Worm (Caenorhabditis elegans): ENCODE results near the gene Y66D12A.13.
A peak's percentile ranks its signal among the peaks of the same experiment; 100 is the strongest.

The Y66D12A.13 gene

ce11 chrIII:11567837-11568236 lies 19.7 kb downstream of the Y66D12A.13 start, which contains the start of gene psme-3:
TSS of gene psme-3 (plus strand) at chrIII:11568137.
- TF ChIP-seq lsy-27 (tag; optimal IDR thresholded peaks at IDR 0.05; ENCODE audit: borderline replicate concordance, insufficient read depth) (no peak), rpc-1 (optimal IDR thresholded peaks at IDR 0.05) (no peak), rpc-1 (tag; optimal IDR thresholded peaks at IDR 0.05) (no peak), Y53F4B.3 (GFP tag; IDR thresholded peaks at IDR 0.05) (no peak), ceh-79 (tag; optimal IDR thresholded peaks at IDR 0.05) (no peak), let-607 (tag; optimal IDR thresholded peaks at IDR 0.05) (no peak), dox-1 (GFP tag; IDR thresholded peaks at IDR 0.05) (no peak), T26A5.8 (tag; optimal IDR thresholded peaks at IDR 0.05) (no peak), lsl-1 (GFP tag; optimal IDR thresholded peaks at IDR 0.05) (no peak), efl-1 (GFP tag; optimal IDR thresholded peaks at IDR 0.05) (no peak), die-1 (tag; optimal IDR thresholded peaks at IDR 0.05) (no peak), D2030.7 (GFP tag; IDR thresholded peaks at IDR 0.05) (no peak), hmg-20 (GFP tag; IDR thresholded peaks at IDR 0.05) (no peak), aptf-3 (GFP tag; IDR thresholded peaks at IDR 0.05) (no peak), F23B12.7 (tag; optimal IDR thresholded peaks at IDR 0.05; ENCODE audit: insufficient read depth) (no peak), ceh-27 (GFP tag; optimal IDR thresholded peaks at IDR 0.05) (no peak), C17E4.6 (GFP tag; IDR thresholded peaks at IDR 0.05) (no peak), hlh-26 (GFP tag; conservative IDR thresholded peaks at IDR 0.05) (no peak), ets-4 (GFP tag; optimal IDR thresholded peaks at IDR 0.05) (no peak)

- TF ChIP-seq sea-2 (GFP tag; IDR thresholded peaks at IDR 0.05) (no peak), efl-1 (GFP tag; optimal IDR thresholded peaks at IDR 0.05) (no peak), ztf-18 (tag; optimal IDR thresholded peaks at IDR 0.05) (no peak), C06A6.2 (GFP tag; conservative IDR thresholded peaks at IDR 0.05) (no peak), athp-1 (tag; optimal IDR thresholded peaks at IDR 0.05) (no peak), F57C9.4 (tag; optimal IDR thresholded peaks at IDR 0.05) (no peak), lin-26 (GFP tag; IDR thresholded peaks at IDR 0.05) (no peak), pha-4 (tag; optimal IDR thresholded peaks at IDR 0.05) (no peak)
Measured at ce11 chrIII:11573921-11574320, 25.8 kb downstream of the Y66D12A.13 start, which contains the start of gene Y66D12A.8. TSS of gene Y66D12A.8 (plus strand) at chrIII:11574221.

- TF ChIP-seq rec-8 (tag; optimal IDR thresholded peaks at IDR 0.05), result no peak
- no peak for TF ChIP-seq xnd-1 (tag; optimal IDR thresholded peaks at IDR 0.05)
- TF ChIP-seq snpc-1.1 (tag; optimal IDR thresholded peaks at IDR 0.05; ENCODE audit: insufficient read depth), result no peak
- TF ChIP-seq sea-2 (GFP tag; IDR thresholded peaks at IDR 0.05), result no peak
- TF ChIP-seq Y79H2A.3 (GFP tag; conservative IDR thresholded peaks at IDR 0.05), result no peak
- no peak for TF ChIP-seq F33H1.4 (GFP tag; IDR thresholded peaks at IDR 0.05)
- TF ChIP-seq F55B11.4 (tag; optimal IDR thresholded peaks at IDR 0.05; ENCODE audit: borderline replicate concordance, insufficient read depth), result no peak
- TF ChIP-seq repo-1 (tag; optimal IDR thresholded peaks at IDR 0.05), result no peak
- no peak for TF ChIP-seq F57C9.4 (tag; optimal IDR thresholded peaks at IDR 0.05)
- TF ChIP-seq ceh-79 (tag; optimal IDR thresholded peaks at IDR 0.05), result no peak
- no peak for TF ChIP-seq nhr-80 (tag; optimal IDR thresholded peaks at IDR 0.05)
- TF ChIP-seq lin-40 (tag; optimal IDR thresholded peaks at IDR 0.05), result no peak
- 0 out of 2 replicates have a peak, but pooled peaks have one; percentile 18 for TF ChIP-seq nfyb-1 (GFP tag; IDR thresholded peaks at IDR 0.05)
- peak; percentile 22; the same call in 1 of the 2 replicates for TF ChIP-seq B0336.3 (GFP tag; IDR thresholded peaks at IDR 0.05)
- no peak for TF ChIP-seq ama-1 (optimal IDR thresholded peaks at IDR 0.05)
- no peak for TF ChIP-seq ama-1 (GFP tag; optimal IDR thresholded peaks at IDR 0.05)
- TF ChIP-seq F37B4.10 (GFP tag; IDR thresholded peaks at IDR 0.05), result no peak
- TF ChIP-seq Y53F4B.3 (GFP tag; IDR thresholded peaks at IDR 0.05), result no peak
- peak; percentile 45; the same call in 1 of the 2 replicates for TF ChIP-seq hsf-1 (GFP tag; IDR thresholded peaks at IDR 0.05)
- TF ChIP-seq lsl-1 (GFP tag; optimal IDR thresholded peaks at IDR 0.05), result no peak
- peak; percentile 80 for TF ChIP-seq zfh-2 (GFP tag; conservative IDR thresholded peaks at IDR 0.05)
Measured at ce11 chrIII:11579380-11579779, 31.2 kb downstream of the Y66D12A.13 start.

Data from whole organism, young adult.